Worm (Caenorhabditis elegans) whole organism, young adult: ENCODE data around the gene rpl-25.1.

Experiments used
- B0019.2 ChIP-seq: fragments of 200-800 bp; sonication (Bioruptor generic); conservative IDR thresholded peaks from 2 replicates; pipeline ENCODE4 v1.3.6; 2022; ENCODE audit warnings: missing genetic modification reagents, missing genetic modification characterization, missing compliant biosample characterization
- B0336.3 ChIP-seq: fragments of 200-800 bp; sonication (Bioruptor generic); IDR thresholded peaks from 2 replicates; pipeline ENCODE4 v1.3.6; 2022; ENCODE audit warnings: missing genetic modification characterization, missing compliant biosample characterization
- C06A6.2 ChIP-seq: fragments of 200-800 bp; sonication (Bioruptor generic); conservative IDR thresholded peaks from 2 replicates; pipeline ENCODE4 v1.3.6; 2022; ENCODE audit warnings: missing genetic modification characterization, missing compliant biosample characterization
- F22D6.2 ChIP-seq: sonication (generic microtip); optimal IDR thresholded peaks from 2 replicates; lab custom pipeline; 2016; ENCODE audit warnings: mild to moderate bottlenecking, missing genetic modification characterization, missing compliant biosample characterization
- F49E8.2 ChIP-seq: sonication (generic microtip); optimal IDR thresholded peaks from 3 replicates; lab custom pipeline; 2017; ENCODE audit warnings: missing genetic modification characterization, mild to moderate bottlenecking, missing compliant biosample characterization, antibody characterized with exemption, moderate library complexity; ENCODE audit not compliant: insufficient read depth
- F57A8.1 ChIP-seq: fragments of 200-800 bp; sonication (Bioruptor generic); optimal IDR thresholded peaks from 2 replicates; lab custom pipeline; 2018; ENCODE audit warnings: mild to moderate bottlenecking, missing genetic modification characterization, moderate library complexity, missing compliant biosample characterization
- F57C9.4 ChIP-seq: sonication (generic microtip); optimal IDR thresholded peaks from 2 replicates; lab custom pipeline; 2017; ENCODE audit warnings: mild to moderate bottlenecking, missing genetic modification characterization, missing compliant biosample characterization
- T07F8.4 ChIP-seq: sonication (generic microtip); optimal IDR thresholded peaks from 2 replicates; lab custom pipeline; 2016; ENCODE audit warnings: mild to moderate bottlenecking, missing genetic modification characterization, moderate library complexity, missing compliant biosample characterization
- Y95B8A.8 ChIP-seq: fragments of 200-800 bp; sonication (Bioruptor generic); IDR thresholded peaks from 2 replicates; pipeline ENCODE4 v1.3.6; 2022; ENCODE audit warnings: missing genetic modification reagents, missing genetic modification characterization, missing compliant biosample characterization
- akir-1 ChIP-seq: fragments of 200-800 bp; sonication (Bioruptor generic); optimal IDR thresholded peaks from 2 replicates; lab custom pipeline; 2018; ENCODE audit warnings: mild to moderate bottlenecking, missing genetic modification characterization, moderate library complexity, missing compliant biosample characterization
- attf-6 ChIP-seq: fragments of 200-800 bp; sonication (Bioruptor generic); IDR thresholded peaks from 2 replicates; pipeline ENCODE4 v1.3.6; 2022; ENCODE audit warnings: missing genetic modification reagents, missing genetic modification characterization, missing compliant biosample characterization
- bed-1 ChIP-seq: fragments of 200-800 bp; sonication (Bioruptor generic); IDR thresholded peaks from 2 replicates; pipeline ENCODE4 v1.3.6; 2022; ENCODE audit warnings: missing genetic modification reagents, missing genetic modification characterization, missing compliant biosample characterization
- bed-2 ChIP-seq: fragments of 200-800 bp; sonication (Bioruptor generic); IDR thresholded peaks from 2 replicates; pipeline ENCODE4 v1.3.6; 2022; ENCODE audit warnings: missing genetic modification reagents, missing genetic modification characterization, missing compliant biosample characterization
- cebp-1 ChIP-seq, 2 experiments: fragments of 200-800 bp in 1 of 2; sonication (Bioruptor generic) in 1 of 2; sonication (generic microtip) in 1 of 2; IDR thresholded peaks in 1 of 2; optimal IDR thresholded peaks in 1 of 2; 2 replicates each; pipeline versions ENCODE4 v1.3.6 to Lab custom; 2017 to 2022; ENCODE audit warnings: missing compliant biosample characterization in 2 of 2, missing genetic modification characterization in 2 of 2, mild to moderate bottlenecking in 1 of 2, missing genetic modification reagents in 1 of 2, moderate library complexity in 1 of 2
- ceh-27 ChIP-seq: fragments of 200-800 bp; sonication (Bioruptor generic); optimal IDR thresholded peaks from 2 replicates; lab custom pipeline; 2018; ENCODE audit warnings: mild to moderate bottlenecking, missing genetic modification characterization, moderate library complexity, missing compliant biosample characterization
- die-1 ChIP-seq: sonication (generic microtip); optimal IDR thresholded peaks from 2 replicates; lab custom pipeline; 2016; ENCODE audit warnings: missing genotype, mild to moderate bottlenecking, missing genetic modification characterization, missing compliant biosample characterization
- dox-1 ChIP-seq: fragments of 200-800 bp; sonication (Bioruptor generic); IDR thresholded peaks from 2 replicates; pipeline ENCODE4 v1.3.6; 2022; ENCODE audit warnings: missing genetic modification reagents, missing genetic modification characterization, missing compliant biosample characterization
- dpff-1 ChIP-seq: sonication (generic microtip); optimal IDR thresholded peaks from 2 replicates; lab custom pipeline; 2017; ENCODE audit warnings: mild to moderate bottlenecking, missing genetic modification characterization, missing compliant biosample characterization
- egrh-3 ChIP-seq: fragments of 200-800 bp; sonication (Bioruptor generic); IDR thresholded peaks from 2 replicates; pipeline ENCODE4 v1.3.6; 2022; ENCODE audit warnings: missing genetic modification reagents, missing genetic modification characterization, missing compliant biosample characterization
- ets-4 ChIP-seq: fragments of 200-800 bp; sonication (Bioruptor generic); optimal IDR thresholded peaks from 2 replicates; lab custom pipeline; 2018; ENCODE audit warnings: mild to moderate bottlenecking, missing genetic modification characterization, missing compliant biosample characterization
- gei-17 ChIP-seq: fragments of 200-800 bp; sonication (Bioruptor generic); optimal IDR thresholded peaks from 2 replicates; lab custom pipeline; 2018; ENCODE audit warnings: mild to moderate bottlenecking, missing genetic modification characterization, missing compliant biosample characterization
- hmg-1.2 ChIP-seq: fragments of 200-800 bp; sonication (Bioruptor generic); IDR thresholded peaks from 2 replicates; pipeline ENCODE4 v1.3.6; 2022; ENCODE audit warnings: missing genetic modification reagents, missing genetic modification characterization, missing compliant biosample characterization
- let-526 ChIP-seq: fragments of 200-800 bp; sonication (Bioruptor generic); IDR thresholded peaks from 2 replicates; pipeline ENCODE4 v1.3.6; 2022; ENCODE audit warnings: missing genetic modification reagents, missing genetic modification characterization, missing compliant biosample characterization
- let-607 ChIP-seq, 2 experiments: fragments of 200-800 bp in 1 of 2; sonication (Bioruptor generic) in 1 of 2; sonication (generic microtip) in 1 of 2; optimal IDR thresholded peaks; 2 replicates each; lab custom pipeline; 2016 to 2018; ENCODE audit warnings: mild to moderate bottlenecking in 2 of 2, missing compliant biosample characterization in 2 of 2, missing genetic modification characterization in 2 of 2, moderate library complexity in 2 of 2, missing genotype in 1 of 2
- lin-35 ChIP-seq, 3 experiments: fragments of 150-350 bp in 2 of 3; sonication (generic microtip) in 1 of 3; optimal IDR thresholded peaks; 2 replicates each; lab custom pipeline; 2014 to 2018; ENCODE audit warnings: missing biosample characterization in 3 of 3, missing genetic modification characterization in 3 of 3, missing genetic modification reagents in 3 of 3
- lsl-1 ChIP-seq: fragments of 200-800 bp; sonication (Bioruptor generic); optimal IDR thresholded peaks from 2 replicates; lab custom pipeline; 2018; ENCODE audit warnings: mild to moderate bottlenecking, missing genetic modification characterization, moderate library complexity, missing compliant biosample characterization
- mcd-1 ChIP-seq: fragments of 200-800 bp; sonication (Bioruptor generic); IDR thresholded peaks from 2 replicates; pipeline ENCODE4 v1.3.6; 2022; ENCODE audit warnings: missing genetic modification reagents, missing genetic modification characterization, missing compliant biosample characterization
- mel-28 ChIP-seq: sonication (generic microtip); optimal IDR thresholded peaks from 2 replicates; lab custom pipeline; 2016; ENCODE audit warnings: borderline replicate concordance, mild to moderate bottlenecking, missing genetic modification characterization, missing compliant biosample characterization
- nfya-1 ChIP-seq: sonication (generic microtip); optimal IDR thresholded peaks from 2 replicates; lab custom pipeline; 2017; ENCODE audit warnings: antibody characterized with exemption, missing compliant biosample characterization, missing genetic modification characterization, borderline replicate concordance; ENCODE audit not compliant: insufficient read depth
- nfya-2 ChIP-seq: fragments of 200-800 bp; sonication (Bioruptor generic); IDR thresholded peaks from 2 replicates; pipeline ENCODE4 v1.3.6; 2022; ENCODE audit warnings: missing genetic modification reagents, missing genetic modification characterization, missing compliant biosample characterization
- nhr-80 ChIP-seq: sonication (generic microtip); optimal IDR thresholded peaks from 2 replicates; lab custom pipeline; 2016; ENCODE audit warnings: missing genetic modification characterization, missing compliant biosample characterization
- rec-8 ChIP-seq, 2 experiments: sonication (generic microtip); optimal IDR thresholded peaks; 2 replicates each; lab custom pipeline; 2016; ENCODE audit warnings: mild to moderate bottlenecking in 2 of 2, missing genetic modification characterization in 2 of 2, missing genetic modification reagents in 2 of 2, missing genotype in 2 of 2, missing biosample characterization in 1 of 2, missing compliant biosample characterization in 1 of 2, moderate library complexity in 1 of 2
- repo-1 ChIP-seq: sonication (generic microtip); optimal IDR thresholded peaks from 2 replicates; lab custom pipeline; 2017; ENCODE audit warnings: mild to moderate bottlenecking, missing genetic modification characterization, missing compliant biosample characterization
- rpc-1 ChIP-seq, 2 experiments: fragments of 150-350 bp in 1 of 2; sonication (generic microtip) in 1 of 2; optimal IDR thresholded peaks; 2 replicates each; lab custom pipeline; 2014 to 2018; ENCODE audit warnings: missing biosample characterization in 1 of 2, missing genetic modification characterization in 1 of 2, missing genetic modification reagents in 1 of 2, missing genotype in 1 of 2
- snpc-1.3 ChIP-seq: sonication (generic microtip); optimal IDR thresholded peaks from 2 replicates; lab custom pipeline; 2017; ENCODE audit warnings: missing genetic modification characterization, mild to moderate bottlenecking, missing compliant biosample characterization, antibody characterized with exemption, moderate library complexity, missing genotype, missing genetic modification reagents; ENCODE audit not compliant: insufficient read depth
- snpc-4 ChIP-seq, 5 experiments: fragments of 150-350 bp in 1 of 5; sonication (generic microtip) in 4 of 5; optimal IDR thresholded peaks; 2 replicates each; lab custom pipeline; 2014 to 2018; ENCODE audit warnings: missing genetic modification characterization in 5 of 5, missing biosample characterization in 3 of 5, antibody characterized with exemption in 2 of 5, mild to moderate bottlenecking in 2 of 5, missing compliant biosample characterization in 2 of 5, missing genotype in 2 of 5, moderate library complexity in 2 of 5, missing genetic modification reagents in 1 of 5
- sptf-2 ChIP-seq: fragments of 200-800 bp; sonication (Bioruptor generic); optimal IDR thresholded peaks from 2 replicates; lab custom pipeline; 2018; ENCODE audit warnings: mild to moderate bottlenecking, missing genetic modification characterization, missing compliant biosample characterization
- tbx-9 ChIP-seq: sonication (generic microtip); optimal IDR thresholded peaks from 2 replicates; lab custom pipeline; 2016; ENCODE audit warnings: borderline replicate concordance, missing genetic modification characterization, inconsistent platforms, missing compliant biosample characterization
- unc-62 ChIP-seq: fragments of 150-350 bp; optimal IDR thresholded peaks from 2 replicates; lab custom pipeline; 2014; ENCODE audit warnings: missing biosample characterization, missing genetic modification reagents, missing genetic modification characterization
- zfh-2 ChIP-seq: fragments of 200-800 bp; sonication (Bioruptor generic); conservative IDR thresholded peaks from 2 replicates; pipeline ENCODE4 v1.3.6; 2022; ENCODE audit warnings: missing genetic modification reagents, missing genetic modification characterization, missing compliant biosample characterization
- zim-3 ChIP-seq: sonication (generic microtip); optimal IDR thresholded peaks from 2 replicates; lab custom pipeline; 2017; ENCODE audit warnings: mild to moderate bottlenecking, missing genetic modification characterization, moderate library complexity, missing compliant biosample characterization
- ztf-6 ChIP-seq: fragments of 200-800 bp; sonication (Bioruptor generic); IDR thresholded peaks from 2 replicates; pipeline ENCODE4 v1.3.6; 2022; ENCODE audit warnings: missing genetic modification reagents, missing genetic modification characterization, missing compliant biosample characterization

The rpl-25.1 gene

ce11 chrX:4698271-4698670, 16.7 kb upstream of the rpl-25.1 start:
- peak; percentile 72 for TF ChIP-seq nhr-80 (tag; lab: Kevin White, UChicago)
- 0 out of 2 replicates have a peak, but pooled peaks have one; percentile 7 for TF ChIP-seq dox-1 (GFP tag; lab: Robert Waterston, UW)
- no peak for TF ChIP-seq let-526 (GFP tag; lab: Robert Waterston, UW)

DNA sequence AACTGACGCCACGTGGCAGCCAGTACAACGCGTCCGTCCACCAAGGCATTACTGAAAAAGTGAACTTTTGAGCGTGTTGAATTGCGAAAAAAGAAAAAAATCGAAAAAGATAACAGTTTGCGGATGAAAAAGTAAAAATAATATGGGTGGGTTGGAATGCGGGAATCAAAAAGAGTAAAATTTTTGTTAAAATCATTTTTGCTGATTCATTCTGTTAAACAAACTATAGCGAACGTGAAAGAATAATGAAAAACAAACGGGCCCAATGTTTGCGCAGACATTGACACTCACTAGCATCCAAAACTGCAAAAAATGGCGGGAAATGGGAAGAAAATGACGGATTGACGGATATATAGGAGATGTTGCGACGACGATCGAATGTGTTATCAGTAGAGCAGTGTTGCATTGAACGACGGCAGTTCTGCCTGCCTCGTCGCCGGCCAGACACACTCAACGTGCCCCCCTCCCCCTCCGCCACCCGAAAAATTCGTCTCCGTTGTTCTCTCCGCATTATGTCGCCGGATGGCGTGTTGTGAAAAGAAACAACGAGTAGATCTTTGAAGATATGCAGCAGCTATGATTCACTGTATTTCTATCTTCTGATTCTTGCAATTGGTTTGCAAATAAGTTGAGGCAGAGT, 15.4 kb upstream of the rpl-25.1 start, which contains the start of gene hyl-2:
hyl-2 (minus strand) TSS at position 51 of the 640 bp plus-strand sequence.
- TF ChIP-seq B0019.2 (GFP tag; lab: Robert Waterston, UW) (no peak), dpff-1 (tag; lab: Kevin White, UChicago) (no peak), F57A8.1 (no peak), nfya-2 (GFP tag; lab: Robert Waterston, UW) (no peak), ets-4 (no peak), snpc-1.3 (tag; lab: Kevin White, UChicago) (no peak), lin-35 (GFP tag; optimal IDR thresholded peaks at IDR 0.05; lab: Kevin White, UChicago) (no peak), attf-6 (GFP tag; lab: Robert Waterston, UW) (no peak), lsl-1 (no peak), mel-28 (tag; lab: Kevin White, UChicago) (no peak), snpc-4 (GFP tag; optimal IDR thresholded peaks at IDR 0.05; lab: Kevin White, UChicago) (no peak), snpc-4 (tag; optimal IDR thresholded peaks at IDR 0.05; lab: Kevin White, UChicago) (no peak), cebp-1 (GFP tag; IDR thresholded peaks at IDR 0.05; lab: Robert Waterston, UW) (no peak), cebp-1 (tag; optimal IDR thresholded peaks at IDR 0.05; lab: Kevin White, UChicago) (peak; percentile 26), zim-3 (no peak), F49E8.2 (tag; lab: Kevin White, UChicago) (no peak), let-607 (tag; optimal IDR thresholded peaks at IDR 0.05; lab: Kevin White, UChicago) (no peak), tbx-9 (tag; lab: Kevin White, UChicago) (no peak), F22D6.2 (no peak), repo-1 (tag; lab: Kevin White, UChicago) (no peak), hmg-1.2 (peak; percentile 33; the same call in 1 of the 2 replicates), rpc-1 (optimal IDR thresholded peaks at IDR 0.05; lab: Kevin White, UChicago) (no peak), rpc-1 (tag; optimal IDR thresholded peaks at IDR 0.05; lab: Kevin White, UChicago) (no peak), bed-1 (GFP tag; lab: Robert Waterston, UW) (no peak), gei-17 (GFP tag; lab: Kevin White, UChicago) (no peak), mcd-1 (GFP tag; lab: Robert Waterston, UW) (peak; percentile 74), ztf-6 (GFP tag; lab: Robert Waterston, UW) (no peak), T07F8.4 (tag; lab: Kevin White, UChicago) (no peak), F57C9.4 (no peak), bed-2 (GFP tag; lab: Robert Waterston, UW) (no peak), egrh-3 (GFP tag; lab: Robert Waterston, UW) (peak; percentile 40), akir-1 (GFP tag; lab: Kevin White, UChicago) (no peak), unc-62 (GFP tag; lab: Kevin White, UChicago) (no peak), rec-8 (tag; optimal IDR thresholded peaks at IDR 0.05; lab: Kevin White, UChicago) (no peak), nfya-1 (tag; lab: Kevin White, UChicago) (no peak), zfh-2 (GFP tag; lab: Robert Waterston, UW) (peak; percentile 88), B0336.3 (no peak), C06A6.2 (GFP tag; lab: Robert Waterston, UW) (no peak), sptf-2 (no peak), ceh-27 (peak; percentile 66), dox-1 (GFP tag; lab: Robert Waterston, UW) (peak; percentile 37; the same call in 1 of the 2 replicates), Y95B8A.8 (GFP tag; lab: Robert Waterston, UW) (no peak), die-1 (tag; lab: Kevin White, UChicago) (no peak)
